Fruit fly (Drosophila melanogaster) whole organism, pupa: ENCODE measurements around the gene Arr2.

ENCODE experiments used
- CG14655 ChIP-seq: fragments of 200-800 bp; sonication (Bioruptor generic); optimal IDR thresholded peaks from 3 replicates; lab custom pipeline; 2017; ENCODE audit warnings: mild to moderate bottlenecking, missing biosample characterization, missing genetic modification reagents, missing genetic modification characterization
- CG15710 ChIP-seq: fragments of 200-800 bp; sonication (Bioruptor generic); optimal IDR thresholded peaks from 2 replicates; lab custom pipeline; 2018; ENCODE audit warnings: missing biosample characterization, mild to moderate bottlenecking, missing genetic modification characterization, moderate library complexity
- CG17806 ChIP-seq: fragments of 200-800 bp; sonication (Bioruptor generic); optimal IDR thresholded peaks from 2 replicates; lab custom pipeline; 2018; ENCODE audit warnings: missing biosample characterization, mild to moderate bottlenecking, missing genetic modification characterization, moderate library complexity
- CG32121 ChIP-seq: fragments of 200-800 bp; sonication (Bioruptor generic); IDR thresholded peaks from 2 replicates; pipeline ENCODE4 v1.3.6; 2022; ENCODE audit warnings: missing biosample characterization, missing genetic modification characterization
- CG34367 ChIP-seq: fragments of 200-800 bp; sonication (Bioruptor generic); optimal IDR thresholded peaks from 2 replicates; lab custom pipeline; 2018; ENCODE audit warnings: missing biosample characterization, mild to moderate bottlenecking, missing genetic modification characterization
- CG9948 ChIP-seq: fragments of 200-800 bp; sonication (Bioruptor generic); optimal IDR thresholded peaks from 2 replicates; lab custom pipeline; 2018; ENCODE audit warnings: missing biosample characterization, mild to moderate bottlenecking, missing genetic modification characterization, moderate library complexity
- D1 ChIP-seq: fragments of 200-800 bp; sonication (Bioruptor generic); optimal IDR thresholded peaks from 2 replicates; lab custom pipeline; 2018; ENCODE audit warnings: missing biosample characterization, mild to moderate bottlenecking, missing genetic modification characterization, moderate library complexity
- EcR ChIP-seq: fragments of 200-800 bp; sonication (Bioruptor generic); optimal IDR thresholded peaks from 3 replicates; lab custom pipeline; 2019; ENCODE audit warnings: missing biosample characterization, missing genetic modification characterization, mild to moderate bottlenecking, moderate library complexity, missing genetic modification reagents
- Ets98B ChIP-seq: fragments of 200-800 bp; sonication (Bioruptor generic); IDR thresholded peaks from 2 replicates; pipeline ENCODE4 v1.3.6; 2022; ENCODE audit warnings: missing biosample characterization, missing genetic modification characterization
- Pif1A ChIP-seq: fragments of 200-800 bp; sonication (Bioruptor generic); optimal IDR thresholded peaks from 3 replicates; lab custom pipeline; 2016; ENCODE audit warnings: missing biosample characterization, missing genetic modification characterization
- Pif1B ChIP-seq: fragments of 200-800 bp; sonication (Bioruptor generic); optimal IDR thresholded peaks from 3 replicates; lab custom pipeline; 2016; ENCODE audit warnings: missing biosample characterization, missing genetic modification characterization
- Snoo ChIP-seq: fragments of 200-800 bp; sonication (Bioruptor generic); optimal IDR thresholded peaks from 3 replicates; lab custom pipeline; 2017; ENCODE audit warnings: missing biosample characterization, mild to moderate bottlenecking, missing genetic modification characterization, inconsistent platforms
- fd96Ca ChIP-seq: fragments of 200-800 bp; sonication (Bioruptor generic); IDR thresholded peaks from 3 replicates; pipeline ENCODE4 v1.3.6; 2022; ENCODE audit warnings: missing biosample characterization, missing genetic modification characterization
- gl ChIP-seq: fragments of 200-800 bp; sonication (Bioruptor generic); optimal IDR thresholded peaks from 2 replicates; lab custom pipeline; 2018; ENCODE audit warnings: missing biosample characterization, mild to moderate bottlenecking, missing genetic modification characterization

DNA sequence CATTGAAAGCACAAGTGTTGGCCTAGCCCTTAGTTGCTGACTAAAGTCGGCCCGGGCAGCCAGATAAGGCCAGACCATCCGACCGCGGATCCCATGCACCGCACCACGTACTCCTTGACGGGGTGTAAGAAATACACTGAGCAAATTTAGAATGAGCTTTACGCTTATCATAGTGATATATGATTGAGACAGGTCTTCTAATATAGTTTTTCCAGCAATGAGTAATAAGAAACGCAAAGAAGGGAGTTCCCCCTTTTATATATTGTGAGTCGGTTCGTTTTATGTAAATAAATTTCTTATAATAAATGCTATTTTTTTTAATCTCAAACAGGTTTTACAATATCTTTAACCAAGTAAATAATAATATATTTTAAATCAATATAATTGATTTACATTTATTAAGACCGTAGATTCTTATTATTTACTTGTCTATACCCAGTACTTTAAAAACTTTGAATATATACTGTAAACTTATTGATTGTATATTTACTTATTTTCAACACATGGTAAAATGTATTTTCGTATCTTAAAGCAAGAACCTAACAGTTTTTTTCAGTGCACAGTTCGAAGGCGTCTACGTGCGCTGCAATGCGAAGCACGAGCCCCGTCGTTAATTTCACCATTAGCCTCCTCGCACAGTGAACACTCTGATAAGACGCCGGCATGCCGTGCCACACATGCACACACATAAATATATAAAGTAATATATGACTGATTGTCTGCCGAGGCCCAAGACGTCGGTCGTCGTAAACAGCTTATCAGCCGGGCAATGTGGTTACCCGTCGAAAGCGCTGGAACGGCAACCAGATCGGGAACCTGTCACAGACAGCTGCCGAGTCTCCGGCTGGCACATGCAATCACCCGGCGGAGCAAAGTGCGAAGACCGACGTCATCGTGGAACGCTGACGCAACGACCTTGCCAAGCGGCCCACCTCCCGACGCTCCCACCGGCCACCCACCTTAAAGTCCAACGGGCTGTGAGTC, 43.4 kb upstream of the Arr2 start:
- TF ChIP-seq D1 (tag; lab: Kevin White, UChicago) (peak; percentile 26), EcR (GFP tag; lab: Kevin White, UChicago) (peak; percentile 75), Ets98B (GFP tag; lab: Robert Waterston, UW) (peak; percentile 48), Pif1A (GFP tag; lab: Kevin White, UChicago) (peak; percentile 11), Snoo (peak; percentile 48), CG32121 (no peak), Pif1B (GFP tag; lab: Kevin White, UChicago) (no peak), CG17806 (tag; lab: Kevin White, UChicago) (peak; percentile 9), CG14655 (GFP tag; lab: Kevin White, UChicago) (peak; percentile 56), CG15710 (tag; lab: Kevin White, UChicago) (peak; percentile 50), CG34367 (tag; lab: Kevin White, UChicago) (peak; percentile 8), gl (tag; lab: Kevin White, UChicago) (peak; percentile 81), fd96Ca (GFP tag; lab: Robert Waterston, UW) (peak; percentile 57; the same call in 1 of the 3 replicates), CG9948 (tag; lab: Kevin White, UChicago) (peak; percentile 35)
